Fruit fly (Drosophila melanogaster) whole organism, embryonic: ENCODE data around the gene CG33941.

Experiments used
- B-H2 ChIP-seq: fragments of 200-800 bp; sonication (Bioruptor generic); optimal IDR thresholded peaks from 2 replicates; lab custom pipeline; 2018; ENCODE audit warnings: missing biosample characterization, mild to moderate bottlenecking, missing genetic modification characterization
- CG10267 ChIP-seq: fragments of 200-800 bp; sonication (Bioruptor generic); optimal IDR thresholded peaks from 2 replicates; lab custom pipeline; 2018; ENCODE audit warnings: missing biosample characterization, mild to moderate bottlenecking, missing genetic modification characterization, moderate library complexity
- CG10654 ChIP-seq: fragments of 200-800 bp; sonication (Bioruptor generic); optimal IDR thresholded peaks from 2 replicates; lab custom pipeline; 2016; ENCODE audit warnings: missing biosample characterization, missing genetic modification characterization
- CG11560 ChIP-seq: fragments of 200-800 bp; sonication (Bioruptor generic); IDR thresholded peaks from 3 replicates; pipeline ENCODE4 v1.3.6; 2022; ENCODE audit warnings: missing biosample characterization, missing genetic modification characterization
- CG11723 ChIP-seq: fragments of 200-800 bp; sonication (Bioruptor generic); optimal IDR thresholded peaks from 2 replicates; lab custom pipeline; 2017; ENCODE audit warnings: missing biosample characterization, mild to moderate bottlenecking, missing genetic modification characterization
- CG12659 ChIP-seq: fragments of 200-800 bp; sonication (Bioruptor generic); optimal IDR thresholded peaks from 3 replicates; lab custom pipeline; 2017; ENCODE audit warnings: mild to moderate bottlenecking, missing biosample characterization, missing genetic modification reagents, missing genetic modification characterization
- CG14014 ChIP-seq: fragments of 200-800 bp; sonication (Bioruptor generic); IDR thresholded peaks from 2 replicates; pipeline ENCODE4 v1.3.6; 2022; ENCODE audit warnings: missing biosample characterization, missing genetic modification characterization
- CG14710 ChIP-seq: fragments of 200-800 bp; sonication (Bioruptor generic); optimal IDR thresholded peaks from 3 replicates; lab custom pipeline; 2019; ENCODE audit warnings: missing biosample characterization, mild to moderate bottlenecking, missing genetic modification characterization, moderate library complexity
- CG1529 ChIP-seq: fragments of 200-800 bp; sonication (Bioruptor generic); optimal IDR thresholded peaks from 3 replicates; lab custom pipeline; 2018; ENCODE audit warnings: missing biosample characterization, missing genetic modification characterization
- CG15696 ChIP-seq: fragments of 200-800 bp; sonication (Bioruptor generic); optimal IDR thresholded peaks from 2 replicates; lab custom pipeline; 2019; ENCODE audit warnings: missing biosample characterization, mild to moderate bottlenecking, missing genetic modification characterization, moderate library complexity
- CG16863 ChIP-seq: fragments of 200-800 bp; sonication (Bioruptor generic); optimal IDR thresholded peaks from 3 replicates; lab custom pipeline; 2016; ENCODE audit warnings: missing biosample characterization, missing genetic modification characterization
- CG17186 ChIP-seq: fragments of 200-800 bp; sonication (Bioruptor generic); optimal IDR thresholded peaks from 3 replicates; lab custom pipeline; 2017; ENCODE audit warnings: missing biosample characterization, missing genetic modification reagents, missing genetic modification characterization
- CG17568 ChIP-seq: fragments of 200-800 bp; sonication (Bioruptor generic); optimal IDR thresholded peaks from 2 replicates; lab custom pipeline; 2018; ENCODE audit warnings: missing biosample characterization, mild to moderate bottlenecking, missing genetic modification characterization, moderate library complexity
- CG18476 ChIP-seq: fragments of 200-800 bp; sonication (Bioruptor generic); optimal IDR thresholded peaks from 2 replicates; lab custom pipeline; 2016; ENCODE audit warnings: missing biosample characterization, mild to moderate bottlenecking, missing genetic modification characterization
- CG2712 ChIP-seq: fragments of 200-800 bp; optimal IDR thresholded peaks from 3 replicates; lab custom pipeline; 2019; ENCODE audit warnings: missing biosample characterization, mild to moderate bottlenecking, missing genetic modification characterization, moderate library complexity
- CG3065 ChIP-seq: fragments of 200-800 bp; sonication (Bioruptor generic); optimal IDR thresholded peaks from 2 replicates; lab custom pipeline; 2016; ENCODE audit warnings: missing biosample characterization, missing genetic modification characterization
- CG31388 ChIP-seq: fragments of 200-800 bp; sonication (Bioruptor generic); optimal IDR thresholded peaks from 2 replicates; lab custom pipeline; 2016; ENCODE audit warnings: missing biosample characterization, missing genetic modification characterization
- CG34224 ChIP-seq: fragments of 200-800 bp; sonication (Bioruptor generic); IDR thresholded peaks from 3 replicates; pipeline ENCODE4 v1.3.6; 2022; ENCODE audit warnings: missing biosample characterization, missing genetic modification characterization; ENCODE audit not compliant: partially characterized antibody
- CG4328 ChIP-seq: fragments of 200-800 bp; sonication (Bioruptor generic); optimal IDR thresholded peaks from 3 replicates; lab custom pipeline; 2017; ENCODE audit warnings: missing biosample characterization, missing genetic modification reagents, missing genetic modification characterization
- CG6175 ChIP-seq: fragments of 200-800 bp; sonication (Bioruptor generic); IDR thresholded peaks from 3 replicates; pipeline ENCODE4 v1.3.6; 2022; ENCODE audit warnings: missing biosample characterization, missing genetic modification characterization
- CG6813 ChIP-seq: fragments of 200-800 bp; sonication (Bioruptor generic); optimal IDR thresholded peaks from 2 replicates; lab custom pipeline; 2017; ENCODE audit warnings: missing biosample characterization, missing genetic modification characterization, mild to moderate bottlenecking, moderate library complexity, missing genetic modification reagents
- CG7839 ChIP-seq: fragments of 200-800 bp; sonication (Bioruptor generic); optimal IDR thresholded peaks from 3 replicates; lab custom pipeline; 2018; ENCODE audit warnings: missing biosample characterization, mild to moderate bottlenecking, missing genetic modification characterization, moderate library complexity
- CG9609 ChIP-seq: fragments of 200-800 bp; sonication (Bioruptor generic); optimal IDR thresholded peaks from 3 replicates; lab custom pipeline; 2016; ENCODE audit warnings: missing biosample characterization, missing genetic modification characterization
- CG9876 ChIP-seq: fragments of 200-800 bp; sonication (Bioruptor generic); optimal IDR thresholded peaks from 2 replicates; lab custom pipeline; 2016; ENCODE audit warnings: missing biosample characterization, missing genetic modification characterization
- CTCF ChIP-seq: fragments of 200-800 bp; sonication (Bioruptor generic); optimal IDR thresholded peaks from 2 replicates; lab custom pipeline; 2017; ENCODE audit warnings: missing biosample characterization, mild to moderate bottlenecking, missing genetic modification characterization, moderate library complexity
- Doc3 ChIP-seq: fragments of 200-800 bp; sonication (Bioruptor generic); IDR thresholded peaks from 3 replicates; pipeline ENCODE4 v1.3.6; 2022; ENCODE audit warnings: missing biosample characterization, missing genetic modification characterization; ENCODE audit not compliant: partially characterized antibody
- GATAe ChIP-seq: fragments of 200-800 bp; sonication (Bioruptor generic); conservative IDR thresholded peaks from 2 replicates; pipeline ENCODE4 v1.3.6; 2022; ENCODE audit warnings: missing biosample characterization, missing genetic modification characterization
- MBD-R2 ChIP-seq: fragments of 200-800 bp; sonication (Bioruptor generic); IDR thresholded peaks from 2 replicates; pipeline ENCODE4 v1.3.6; 2022; ENCODE audit warnings: missing biosample characterization, missing genetic modification characterization
- NC2β ChIP-seq: fragments of 200-800 bp; sonication (Bioruptor generic); optimal IDR thresholded peaks from 2 replicates; lab custom pipeline; 2016; ENCODE audit warnings: missing biosample characterization, missing genetic modification characterization
- Nf-YB ChIP-seq: fragments of 200-800 bp; sonication (Bioruptor generic); optimal IDR thresholded peaks from 3 replicates; lab custom pipeline; 2019; ENCODE audit warnings: missing biosample characterization, mild to moderate bottlenecking, missing genetic modification characterization, moderate library complexity
- Stat92E ChIP-seq, 3 experiments: fragments of >200 bp in 2 of 3; fragments of 200-800 bp in 1 of 3; sonication (Bioruptor generic) in 1 of 3; optimal IDR thresholded peaks; 2 replicates each; lab custom pipeline; 2017 to 2019; ENCODE audit warnings: missing biosample characterization in 3 of 3, missing genetic modification characterization in 3 of 3, mild to moderate bottlenecking in 1 of 3, moderate library complexity in 1 of 3
- YL-1 ChIP-seq: fragments of 200-800 bp; sonication (Bioruptor generic); optimal IDR thresholded peaks from 3 replicates; lab custom pipeline; 2017; ENCODE audit warnings: missing biosample characterization, mild to moderate bottlenecking, missing genetic modification characterization
- amos ChIP-seq: fragments of 200-800 bp; sonication (Bioruptor generic); IDR thresholded peaks from 2 replicates; pipeline ENCODE4 v1.3.6; 2022; ENCODE audit warnings: missing biosample characterization, missing genetic modification characterization; ENCODE audit not compliant: partially characterized antibody
- bowl ChIP-seq: fragments of 200-800 bp; sonication (Bioruptor generic); IDR thresholded peaks from 2 replicates; pipeline ENCODE4 v1.3.6; 2022; ENCODE audit warnings: missing biosample characterization, missing genetic modification characterization
- btn ChIP-seq: fragments of 200-800 bp; sonication (Bioruptor generic); optimal IDR thresholded peaks from 2 replicates; lab custom pipeline; 2016; ENCODE audit warnings: missing biosample characterization, missing genetic modification characterization
- cato ChIP-seq: fragments of 200-800 bp; sonication (Bioruptor generic); optimal IDR thresholded peaks from 2 replicates; lab custom pipeline; 2016; ENCODE audit warnings: missing biosample characterization, missing genetic modification characterization, borderline replicate concordance
- danr ChIP-seq: fragments of 200-800 bp; sonication (Bioruptor generic); IDR thresholded peaks from 2 replicates; pipeline ENCODE4 v1.3.6; 2022; ENCODE audit warnings: missing biosample characterization, missing genetic modification characterization
- fu2 ChIP-seq: fragments of 200-800 bp; sonication (Bioruptor generic); optimal IDR thresholded peaks from 2 replicates; lab custom pipeline; 2016; ENCODE audit warnings: missing biosample characterization, missing genetic modification characterization
- gsb-n ChIP-seq: fragments of 200-800 bp; sonication (Bioruptor generic); optimal IDR thresholded peaks from 3 replicates; lab custom pipeline; 2018; ENCODE audit warnings: missing biosample characterization, mild to moderate bottlenecking, missing genetic modification characterization
- lbe ChIP-seq: fragments of 200-800 bp; sonication (Bioruptor generic); optimal IDR thresholded peaks from 2 replicates; lab custom pipeline; 2016; ENCODE audit warnings: missing biosample characterization, mild to moderate bottlenecking, missing genetic modification characterization
- lilli ChIP-seq: fragments of 200-800 bp; sonication (Bioruptor generic); optimal IDR thresholded peaks from 3 replicates; lab custom pipeline; 2016; ENCODE audit warnings: missing biosample characterization, missing genetic modification characterization
- lov ChIP-seq, 2 experiments: fragments of 200-800 bp in 1 of 2; fragments of >200 bp in 1 of 2; sonication (Bioruptor generic) in 1 of 2; IDR thresholded peaks in 1 of 2; optimal IDR thresholded peaks in 1 of 2; 2 replicates in 1 of 2; 3 replicates in 1 of 2; pipeline versions ENCODE4 v1.3.6 to Lab custom; 2017 to 2022; ENCODE audit warnings: missing biosample characterization in 1 of 2, missing genetic modification characterization in 1 of 2
- nerfin-1 ChIP-seq: fragments of 200-800 bp; sonication (Bioruptor generic); optimal IDR thresholded peaks from 3 replicates; lab custom pipeline; 2019; ENCODE audit warnings: missing biosample characterization, mild to moderate bottlenecking, missing genetic modification characterization, moderate library complexity
- oc ChIP-seq: fragments of 200-800 bp; sonication (Bioruptor generic); optimal IDR thresholded peaks from 2 replicates; lab custom pipeline; 2018; ENCODE audit warnings: missing biosample characterization, mild to moderate bottlenecking, missing genetic modification characterization, moderate library complexity
- peb ChIP-seq: fragments of 200-800 bp; sonication (Bioruptor generic); IDR thresholded peaks from 2 replicates; pipeline ENCODE4 v1.3.6; 2022; ENCODE audit warnings: missing biosample characterization, missing genetic modification characterization
- sens ChIP-seq: fragments of 200-800 bp; sonication (Bioruptor generic); peaks from one replicate; lab custom pipeline; 2016; ENCODE audit warnings: missing biosample characterization, missing genetic modification characterization
- slou ChIP-seq: fragments of 200-800 bp; sonication (Bioruptor generic); optimal IDR thresholded peaks from 3 replicates; lab custom pipeline; 2016; ENCODE audit warnings: missing biosample characterization, missing genetic modification characterization
- sqz ChIP-seq: fragments of 200-800 bp; sonication (Bioruptor generic); optimal IDR thresholded peaks from 3 replicates; lab custom pipeline; 2018; ENCODE audit warnings: missing biosample characterization, mild to moderate bottlenecking, missing genetic modification characterization
- tna ChIP-seq: fragments of 200-800 bp; sonication (Bioruptor generic); IDR thresholded peaks from 2 replicates; pipeline ENCODE4 v1.3.6; 2022; ENCODE audit warnings: missing biosample characterization, missing genetic modification characterization; ENCODE audit not compliant: partially characterized antibody
- tx ChIP-seq: fragments of 200-800 bp; sonication (Bioruptor generic); optimal IDR thresholded peaks from 2 replicates; lab custom pipeline; 2016; ENCODE audit warnings: missing biosample characterization, missing genetic modification characterization

Gene CG33941

DNA sequence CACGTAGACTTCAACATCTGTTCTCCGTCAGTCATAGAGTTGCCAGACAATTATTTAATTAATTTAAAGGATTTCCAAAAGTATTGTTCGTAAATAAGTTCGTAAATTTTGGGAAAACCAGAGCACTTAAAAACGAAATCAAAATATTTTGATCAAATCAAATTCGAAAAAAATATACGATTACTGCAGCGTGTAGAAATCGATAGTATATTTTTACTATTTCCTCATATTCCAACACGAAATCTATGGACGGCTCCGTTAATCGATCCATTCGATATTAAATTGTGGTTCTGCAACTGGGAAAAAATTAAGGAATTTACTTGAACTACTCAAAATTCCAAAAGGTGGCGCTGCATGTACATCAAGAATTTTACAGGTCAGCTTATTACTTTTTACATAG lies 19.1 kb downstream of the CG33941 start (continued):
- no peak for TF ChIP-seq YL-1
- TF ChIP-seq CG15696 (tag; lab: Kevin White, UChicago) = peak; percentile 33
- TF ChIP-seq Stat92E (GFP tag; optimal IDR thresholded peaks at IDR 0.05; lab: Kevin White, UChicago) = peak in 1 of 3 experiments; percentile 75
- TF ChIP-seq CG6813 (GFP tag; lab: Kevin White, UChicago) = no peak
- TF ChIP-seq danr (GFP tag; lab: Robert Waterston, UW) = no peak
- TF ChIP-seq CG1529 (GFP tag; lab: Kevin White, UChicago) = no peak
- TF ChIP-seq CG14014 = peak; percentile 36; the same call in 1 of the 2 replicates
- TF ChIP-seq cato (GFP tag; lab: Kevin White, UChicago) = no peak
- peak; percentile 97 for TF ChIP-seq CTCF (GFP tag; lab: Kevin White, UChicago)
- no peak for TF ChIP-seq lov (optimal IDR thresholded peaks at IDR 0.05; lab: Kevin White, UChicago)
- no peak for TF ChIP-seq lov (GFP tag; IDR thresholded peaks at IDR 0.05; lab: Robert Waterston, UW)
- TF ChIP-seq fu2 (GFP tag; lab: Kevin White, UChicago) = peak; percentile 64
- TF ChIP-seq CG11723 (GFP tag; lab: Kevin White, UChicago) = no peak
- TF ChIP-seq CG7839 = peak; percentile 33
- no peak for TF ChIP-seq bowl (GFP tag; lab: Robert Waterston, UW)
- peak; percentile 13 for TF ChIP-seq CG17186 (GFP tag; lab: Kevin White, UChicago)
- peak; percentile 99 for TF ChIP-seq CG11560 (tag; lab: Robert Waterston, UW)
- peak; percentile 25 for TF ChIP-seq nerfin-1 (tag; lab: Kevin White, UChicago)
- TF ChIP-seq CG4328 = no peak
- TF ChIP-seq lbe (GFP tag; lab: Kevin White, UChicago) = peak; percentile 34
- no peak for TF ChIP-seq peb (GFP tag; lab: Robert Waterston, UW)
- TF ChIP-seq tna = peak; percentile 92
- peak; percentile 56 for TF ChIP-seq CG9876 (GFP tag; lab: Kevin White, UChicago)
- peak; percentile 43 for TF ChIP-seq tx (GFP tag; lab: Kevin White, UChicago)
- TF ChIP-seq CG17568 (GFP tag; lab: Kevin White, UChicago) = no peak
- peak; percentile 19 for TF ChIP-seq gsb-n
- TF ChIP-seq CG9609 = peak; percentile 60
- 0 out of 2 replicates have a peak, but pooled peaks have one; percentile 29 for TF ChIP-seq MBD-R2 (GFP tag; lab: Robert Waterston, UW)
- peak; percentile 16 for TF ChIP-seq CG10654 (GFP tag; lab: Kevin White, UChicago)
- TF ChIP-seq Doc3 (GFP tag; lab: Robert Waterston, UW) = peak; percentile 95
- TF ChIP-seq CG31388 = no peak
- peak; percentile 59 for TF ChIP-seq CG2712 (tag; lab: Kevin White, UChicago)
- peak; percentile 97 for TF ChIP-seq amos (GFP tag; lab: Robert Waterston, UW)
- TF ChIP-seq CG16863 (GFP tag; lab: Kevin White, UChicago) = peak; percentile 53
- peak; percentile 53 for TF ChIP-seq slou
- TF ChIP-seq CG14710 (tag; lab: Kevin White, UChicago) = peak; percentile 71
- no peak for TF ChIP-seq CG3065
- TF ChIP-seq sens (GFP tag; lab: Kevin White, UChicago) = peak; percentile 87
- peak; percentile 21 for TF ChIP-seq NC2β
- peak; percentile 68 for TF ChIP-seq B-H2 (GFP tag; lab: Kevin White, UChicago)
- no peak for TF ChIP-seq sqz (GFP tag; lab: Kevin White, UChicago)
- TF ChIP-seq Nf-YB (GFP tag; lab: Kevin White, UChicago) = peak; percentile 32
- no peak for TF ChIP-seq oc (tag; lab: Kevin White, UChicago)
- peak; percentile 95 for TF ChIP-seq CG34224 (GFP tag; lab: Robert Waterston, UW)
- TF ChIP-seq CG10267 (tag; lab: Kevin White, UChicago) = peak; percentile 81
- peak; percentile 78 for TF ChIP-seq CG12659 (GFP tag; lab: Kevin White, UChicago)
- TF ChIP-seq CG6175 (GFP tag; lab: Robert Waterston, UW) = no peak
- TF ChIP-seq lilli (GFP tag; lab: Kevin White, UChicago) = peak; percentile 58
- no peak for TF ChIP-seq GATAe (GFP tag; lab: Robert Waterston, UW)
- peak; percentile 41 for TF ChIP-seq CG18476 (GFP tag; lab: Kevin White, UChicago)
- TF ChIP-seq btn (GFP tag; lab: Kevin White, UChicago) = no peak
